Fruit fly (Drosophila melanogaster): ENCODE results near the gene Smr.
A peak's percentile ranks its signal among the peaks of the same experiment; 100 is the strongest.

dm6 chrX:12667600-12668250, 74.7 kb downstream of the Smr start:
- TF ChIP-seq CG12768 (GFP tag; optimal IDR thresholded peaks at IDR 0.05) (peak; percentile 27), toe (GFP tag; optimal IDR thresholded peaks at IDR 0.05) (no peak), CG7101 (tag; optimal IDR thresholded peaks at IDR 0.05) (peak; percentile 26), bab1 (GFP tag; optimal IDR thresholded peaks at IDR 0.05) (peak; percentile 3), ovo (GFP tag; optimal IDR thresholded peaks at IDR 0.05) (peak; percentile 46), CG7045 (GFP tag; optimal IDR thresholded peaks at IDR 0.05) (no peak), cnc (optimal IDR thresholded peaks at IDR 0.05) (no peak), Mnt (GFP tag; optimal IDR thresholded peaks at IDR 0.05) (peak; percentile 94), CG11617 (GFP tag; optimal IDR thresholded peaks at IDR 0.05) (peak; percentile 9)

Data from whole organism, adult.